Worm (Caenorhabditis elegans) whole organism, L3 larva: ENCODE measurements around the gene cest-7.

Experiments
- R02D3.7 ChIP-seq: fragments of 150-350 bp; optimal IDR thresholded peaks from 2 replicates; lab custom pipeline; 2014; ENCODE audit warnings: missing biosample characterization, missing genetic modification characterization
- aly-2 ChIP-seq: fragments of 150-350 bp; optimal IDR thresholded peaks from 2 replicates; lab custom pipeline; 2014; ENCODE audit warnings: missing biosample characterization, missing genetic modification characterization
- ama-1 ChIP-seq: fragments of 150-350 bp; optimal IDR thresholded peaks from 2 replicates; lab custom pipeline; 2018
- ceh-16 ChIP-seq: sonication (generic microtip); optimal IDR thresholded peaks from 2 replicates; lab custom pipeline; 2017; ENCODE audit warnings: missing biosample characterization, missing genetic modification characterization
- ceh-28 ChIP-seq: fragments of 150-350 bp; optimal IDR thresholded peaks from 2 replicates; lab custom pipeline; 2014; ENCODE audit warnings: missing biosample characterization, missing genetic modification reagents, missing genetic modification characterization
- daf-12 ChIP-seq: fragments of 150-350 bp; optimal IDR thresholded peaks from 2 replicates; lab custom pipeline; 2014; ENCODE audit warnings: missing biosample characterization, missing genetic modification reagents, missing genetic modification characterization
- egl-27 ChIP-seq: sonication (generic microtip); optimal IDR thresholded peaks from 4 replicates; lab custom pipeline; 2017; ENCODE audit warnings: missing biosample characterization, missing genetic modification reagents, missing genetic modification characterization
- egl-5 ChIP-seq: fragments of 150-350 bp; optimal IDR thresholded peaks from 2 replicates; lab custom pipeline; 2017; ENCODE audit warnings: missing biosample characterization, missing genetic modification reagents, missing genetic modification characterization, inconsistent platforms
- elt-1 ChIP-seq: fragments of 150-350 bp; optimal IDR thresholded peaks from 2 replicates; lab custom pipeline; 2014; ENCODE audit warnings: missing biosample characterization, missing genetic modification characterization
- elt-2 ChIP-seq: sonication (generic microtip); optimal IDR thresholded peaks from 2 replicates; lab custom pipeline; 2016; ENCODE audit warnings: missing genetic modification reagents, mild to moderate bottlenecking, missing genetic modification characterization, missing compliant biosample characterization
- eor-1 ChIP-seq, 2 experiments: fragments of 150-350 bp; optimal IDR thresholded peaks; 2 replicates each; lab custom pipeline; 2014 to 2018; ENCODE audit warnings: missing biosample characterization in 2 of 2, missing genetic modification characterization in 2 of 2
- fkh-10 ChIP-seq: sonication (generic microtip); optimal IDR thresholded peaks from 2 replicates; lab custom pipeline; 2017; ENCODE audit warnings: missing biosample characterization, missing genetic modification reagents, missing genetic modification characterization
- fkh-2 ChIP-seq: fragments of 150-350 bp; optimal IDR thresholded peaks from 2 replicates; lab custom pipeline; 2014; ENCODE audit warnings: missing biosample characterization, missing genetic modification reagents, missing genetic modification characterization
- fos-1 ChIP-seq: fragments of 150-350 bp; optimal IDR thresholded peaks from 2 replicates; lab custom pipeline; 2014; ENCODE audit warnings: missing biosample characterization, missing genetic modification characterization
- jun-1 ChIP-seq: fragments of 150-350 bp; optimal IDR thresholded peaks from 2 replicates; lab custom pipeline; 2014; ENCODE audit warnings: missing biosample characterization, missing genetic modification reagents, missing genetic modification characterization
- lin-15B ChIP-seq: fragments of 150-350 bp; optimal IDR thresholded peaks from 2 replicates; lab custom pipeline; 2014; ENCODE audit warnings: missing biosample characterization, missing genetic modification characterization
- lin-39 ChIP-seq: fragments of 150-350 bp; optimal IDR thresholded peaks from 2 replicates; lab custom pipeline; 2018; ENCODE audit warnings: missing biosample characterization, missing genetic modification reagents, missing genetic modification characterization
- lsy-12 ChIP-seq: sonication (generic microtip); optimal IDR thresholded peaks from 2 replicates; lab custom pipeline; 2016; ENCODE audit warnings: mild to moderate bottlenecking, missing genetic modification characterization, missing compliant biosample characterization
- mdl-1 ChIP-seq: fragments of 150-350 bp; optimal IDR thresholded peaks from 2 replicates; lab custom pipeline; 2014; ENCODE audit warnings: missing biosample characterization, missing genetic modification characterization
- nfya-1 ChIP-seq: sonication (generic microtip); optimal IDR thresholded peaks from 2 replicates; lab custom pipeline; 2017; ENCODE audit warnings: missing genetic modification characterization, mild to moderate bottlenecking, missing compliant biosample characterization, antibody characterized with exemption, moderate library complexity; ENCODE audit not compliant: insufficient read depth
- nhr-11 ChIP-seq: fragments of 150-350 bp; optimal IDR thresholded peaks from 2 replicates; lab custom pipeline; 2014; ENCODE audit warnings: missing biosample characterization, missing genetic modification characterization
- nhr-12 ChIP-seq: fragments of 150-350 bp; optimal IDR thresholded peaks from 2 replicates; lab custom pipeline; 2014; ENCODE audit warnings: missing biosample characterization, missing genetic modification characterization
- nhr-23 ChIP-seq: fragments of 150-350 bp; optimal IDR thresholded peaks from 2 replicates; lab custom pipeline; 2014; ENCODE audit warnings: missing biosample characterization, missing genetic modification reagents, missing genetic modification characterization
- nhr-237 ChIP-seq: fragments of 150-350 bp; optimal IDR thresholded peaks from 2 replicates; lab custom pipeline; 2014; ENCODE audit warnings: missing biosample characterization, missing genetic modification characterization
- nhr-25 ChIP-seq: sonication (generic microtip); optimal IDR thresholded peaks from 2 replicates; lab custom pipeline; 2017; ENCODE audit warnings: missing biosample characterization, missing genetic modification characterization
- nhr-43 ChIP-seq: sonication (generic microtip); optimal IDR thresholded peaks from 2 replicates; lab custom pipeline; 2016; ENCODE audit warnings: mild to moderate bottlenecking, missing genetic modification characterization, missing compliant biosample characterization; ENCODE audit not compliant: poor library complexity, severe bottlenecking
- nhr-67 ChIP-seq: fragments of 150-350 bp; optimal IDR thresholded peaks from 2 replicates; lab custom pipeline; 2014; ENCODE audit warnings: missing biosample characterization, missing genetic modification characterization
- nhr-76 ChIP-seq: fragments of 150-350 bp; sonication (generic microtip); optimal IDR thresholded peaks from 5 replicates; lab custom pipeline; 2014; ENCODE audit warnings: missing biosample characterization, missing genetic modification characterization
- pqm-1 ChIP-seq: fragments of 150-350 bp; optimal IDR thresholded peaks from 2 replicates; lab custom pipeline; 2017; ENCODE audit warnings: missing biosample characterization, missing genetic modification characterization, inconsistent platforms
- skn-1 ChIP-seq: fragments of 150-350 bp; optimal IDR thresholded peaks from 2 replicates; lab custom pipeline; 2014; ENCODE audit warnings: missing biosample characterization, missing genetic modification characterization
- snpc-4 ChIP-seq: fragments of 150-350 bp; optimal IDR thresholded peaks from 2 replicates; lab custom pipeline; 2014; ENCODE audit warnings: missing biosample characterization, missing genetic modification characterization
- unc-62 ChIP-seq: fragments of 150-350 bp; sonication (generic microtip); optimal IDR thresholded peaks from 4 replicates; lab custom pipeline; 2014; ENCODE audit warnings: missing biosample characterization, missing genetic modification reagents, missing genetic modification characterization
- zag-1 ChIP-seq: fragments of 150-350 bp; optimal IDR thresholded peaks from 2 replicates; lab custom pipeline; 2014; ENCODE audit warnings: missing biosample characterization, missing genetic modification characterization
- ztf-11 ChIP-seq: fragments of 150-350 bp; optimal IDR thresholded peaks from 2 replicates; lab custom pipeline; 2014; ENCODE audit warnings: missing biosample characterization, missing genetic modification characterization
- ztf-4 ChIP-seq: fragments of 150-350 bp; optimal IDR thresholded peaks from 2 replicates; lab custom pipeline; 2014; ENCODE audit warnings: missing biosample characterization, missing genetic modification characterization

cest-7 gene

DNA sequence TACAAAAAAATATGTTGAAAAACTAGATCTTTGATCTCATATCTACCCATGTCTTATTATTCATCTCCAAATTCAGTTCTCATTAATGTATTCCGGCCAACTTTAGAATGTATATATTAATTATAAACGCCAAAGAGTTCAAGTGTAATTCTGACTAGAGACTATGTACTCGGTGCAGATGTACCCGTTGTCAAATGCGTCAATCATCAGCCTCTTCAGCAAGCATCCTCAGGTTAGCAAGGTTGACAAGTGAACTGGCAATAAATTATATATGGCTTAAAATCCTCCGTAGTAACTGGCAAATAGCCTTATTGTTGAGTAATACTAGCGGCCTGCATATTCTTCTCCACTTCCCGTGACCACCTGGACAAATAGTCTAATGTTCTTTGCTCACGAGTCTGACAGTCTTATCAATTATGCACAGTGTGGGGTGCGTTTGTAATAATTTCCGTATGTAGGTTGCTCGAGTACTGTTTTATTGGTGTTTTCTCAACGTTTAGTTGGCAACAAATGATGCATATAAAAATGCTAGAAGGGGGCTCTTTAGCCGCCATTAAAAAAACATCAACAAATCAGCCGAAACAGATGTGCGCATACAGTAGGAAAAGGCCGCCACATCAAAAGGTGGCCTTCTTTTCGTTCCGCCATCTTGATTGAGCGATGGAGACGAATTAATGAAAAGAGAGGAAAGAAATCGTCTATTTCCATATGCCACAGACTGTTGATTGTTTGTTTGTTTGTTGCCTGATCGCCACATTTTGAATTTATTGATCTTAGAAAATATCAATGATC is 41.3 kb upstream of the cest-7 start:
- TF ChIP-seq skn-1 (tag; lab: Kevin White, UChicago), result no peak
- peak; percentile 61 for TF ChIP-seq pqm-1 (tag; lab: Kevin White, UChicago)
- peak; percentile 52 for TF ChIP-seq egl-5 (tag; lab: Kevin White, UChicago)
- TF ChIP-seq nhr-25, result peak; percentile 9
- TF ChIP-seq elt-2 (tag; lab: Kevin White, UChicago), result peak; percentile 15

DNA sequence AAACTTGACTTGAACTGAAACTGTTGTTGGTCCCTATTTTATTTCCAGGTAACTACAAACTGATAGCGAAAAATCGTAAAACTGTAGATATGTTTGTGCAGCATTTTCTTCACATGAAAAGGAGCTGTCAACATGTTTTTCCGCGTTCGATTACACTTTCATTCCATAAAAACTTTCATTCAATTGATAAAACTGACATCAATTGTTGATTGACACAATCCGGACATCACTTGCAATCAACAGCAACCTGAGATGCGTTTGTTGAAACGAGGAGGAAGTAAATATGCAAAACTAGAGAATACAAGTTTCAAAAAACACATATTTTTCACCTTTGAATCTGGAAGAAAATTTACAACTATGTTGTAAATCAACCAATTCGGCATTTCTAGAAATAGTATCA is 32.4 kb upstream of the cest-7 start:
- TF ChIP-seq R02D3.7 (tag; lab: Kevin White, UChicago) (no peak), aly-2 (tag; lab: Kevin White, UChicago) (no peak), snpc-4 (no peak), mdl-1 (tag; lab: Kevin White, UChicago) (no peak), nhr-25 (no peak), nhr-11 (tag; lab: Kevin White, UChicago) (no peak)

DNA sequence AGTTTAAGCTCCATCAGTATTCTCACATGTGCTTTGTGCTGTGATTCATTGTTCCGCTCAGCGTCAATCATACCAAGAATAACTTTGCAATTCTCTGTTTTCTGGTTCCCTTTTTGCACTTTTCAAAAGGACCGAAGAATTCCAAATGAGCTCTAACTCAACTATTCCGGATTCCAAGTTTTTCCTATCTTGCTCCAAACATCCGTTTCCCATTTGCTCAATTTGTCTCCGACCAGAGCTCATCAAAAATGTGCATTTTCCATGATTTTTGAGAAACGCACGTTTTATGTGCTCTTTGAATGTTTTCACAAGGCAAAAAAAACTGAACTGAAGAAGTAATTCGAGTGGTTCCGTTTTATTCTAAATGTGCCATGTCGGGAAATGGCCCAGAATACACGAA is 31.5 kb upstream of the cest-7 start:
- no peak for TF ChIP-seq nhr-76 (tag; lab: Kevin White, UChicago)

ce11 chrX:12200577-12200976 is 29.2 kb upstream of the cest-7 start:
- TF ChIP-seq nfya-1 (peak; percentile 24), ztf-4 (tag; lab: Kevin White, UChicago) (no peak), nhr-11 (tag; lab: Kevin White, UChicago) (peak; percentile 88), skn-1 (tag; lab: Kevin White, UChicago) (no peak)

DNA sequence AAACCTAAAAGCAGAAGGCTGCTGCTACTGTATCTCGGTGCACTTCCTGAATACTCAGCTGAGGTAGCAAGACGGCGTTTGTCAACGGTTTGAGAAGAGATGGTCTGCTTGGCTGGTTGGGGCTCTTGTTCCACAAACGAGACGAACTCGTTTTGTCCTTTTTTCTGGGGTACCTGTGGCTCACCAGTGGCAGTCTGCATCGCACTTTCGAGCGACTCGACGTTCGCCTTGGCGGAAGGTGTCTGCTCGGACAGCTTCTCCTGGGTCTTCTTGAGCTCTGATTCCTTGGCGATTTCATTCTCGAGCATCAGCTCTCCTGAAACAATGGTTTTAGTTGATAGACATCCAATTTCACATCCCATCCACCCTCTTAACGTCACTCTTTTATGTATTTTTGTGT is 28.3 kb upstream of the cest-7 start:
- TF ChIP-seq lsy-12 (tag; lab: Kevin White, UChicago) (peak; percentile 21), lin-15B (no peak), elt-1 (no peak), daf-12 (no peak), ztf-11 (tag; lab: Kevin White, UChicago) (no peak)
- TF ChIP-seq, all 47 proteins: peak for 1

DNA sequence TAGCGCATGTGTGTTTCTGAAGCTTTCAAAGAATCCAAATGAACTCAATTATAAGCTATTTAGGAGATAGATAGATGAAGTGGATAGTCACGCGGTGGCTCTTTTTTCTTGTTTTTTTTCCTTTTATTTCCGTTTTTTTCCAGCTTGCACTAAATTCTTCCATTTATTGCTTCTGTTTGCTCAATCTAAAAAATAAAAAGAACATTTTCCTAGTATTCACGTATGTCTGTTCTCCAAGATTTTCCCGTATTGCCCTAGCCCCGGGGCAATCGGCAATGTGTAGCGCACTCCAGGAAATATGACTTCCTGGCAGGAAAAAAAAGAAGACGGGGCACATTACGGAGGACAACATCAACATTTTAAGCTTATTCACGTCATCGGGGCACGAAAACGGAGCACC is 27.9 kb upstream of the cest-7 start:
- TF ChIP-seq egl-5 (tag; lab: Kevin White, UChicago) (peak; percentile 17), nhr-11 (tag; lab: Kevin White, UChicago) (peak; percentile 39), lin-39 (tag; lab: Kevin White, UChicago) (no peak), nhr-43 (tag; lab: Kevin White, UChicago) (no peak)
- TF ChIP-seq, all 47 proteins: peak for 2

- peak; percentile 45 for TF ChIP-seq lin-39 (tag; lab: Kevin White, UChicago)
- no peak for TF ChIP-seq ceh-28 (tag; lab: Kevin White, UChicago)
- TF ChIP-seq elt-1, result no peak
- no peak for TF ChIP-seq pqm-1 (tag; lab: Kevin White, UChicago)
- TF ChIP-seq fos-1 (tag; lab: Kevin White, UChicago), result no peak
- no peak for TF ChIP-seq snpc-4
Observed at ce11 chrX:12204334-12204733, 25.4 kb upstream of the cest-7 start.

ce11 chrX:12205478-12206059 is 24.2 kb upstream of the cest-7 start:
- TF ChIP-seq lin-39 (tag; lab: Kevin White, UChicago), result peak; percentile 15
- TF ChIP-seq pqm-1 (tag; lab: Kevin White, UChicago), result no peak
- peak; percentile 13 for TF ChIP-seq ztf-11 (tag; lab: Kevin White, UChicago)
- TF ChIP-seq zag-1, result no peak
- TF ChIP-seq ceh-28 (tag; lab: Kevin White, UChicago), result no peak
- TF ChIP-seq jun-1 (tag; lab: Kevin White, UChicago), result no peak
- no peak for TF ChIP-seq nhr-11 (tag; lab: Kevin White, UChicago)
- no peak for TF ChIP-seq R02D3.7 (tag; lab: Kevin White, UChicago)
- TF ChIP-seq nhr-237 (tag; lab: Kevin White, UChicago), result no peak
- no peak for TF ChIP-seq nhr-67 (tag; lab: Kevin White, UChicago)
- TF ChIP-seq nhr-12, result no peak
- no peak for TF ChIP-seq ztf-4 (tag; lab: Kevin White, UChicago)
- TF ChIP-seq eor-1 (tag; optimal IDR thresholded peaks at IDR 0.05; lab: Kevin White, UChicago), result no peak
- no peak for TF ChIP-seq elt-1
- TF ChIP-seq ama-1 (lab: Kevin White, UChicago), result no peak
- peak; percentile 25 for TF ChIP-seq skn-1 (tag; lab: Kevin White, UChicago)
- TF ChIP-seq fkh-10 (GFP tag; lab: Kevin White, UChicago), result peak; percentile 98
- TF ChIP-seq nhr-23 (tag; lab: Kevin White, UChicago), result no peak
- no peak for TF ChIP-seq nhr-25
- peak; percentile 28 for TF ChIP-seq lsy-12 (tag; lab: Kevin White, UChicago)
- TF ChIP-seq nhr-76 (tag; lab: Kevin White, UChicago), result no peak
- TF ChIP-seq egl-27, result no peak
- TF ChIP-seq unc-62 (GFP tag; lab: Kevin White, UChicago), result no peak
- TF ChIP-seq fkh-2 (tag; lab: Kevin White, UChicago), result no peak
- TF ChIP-seq ceh-16, result no peak
- TF ChIP-seq snpc-4, result no peak
